Fruit fly (Drosophila melanogaster): Measurements from ENCODE around the gene CG7988.

DNA sequence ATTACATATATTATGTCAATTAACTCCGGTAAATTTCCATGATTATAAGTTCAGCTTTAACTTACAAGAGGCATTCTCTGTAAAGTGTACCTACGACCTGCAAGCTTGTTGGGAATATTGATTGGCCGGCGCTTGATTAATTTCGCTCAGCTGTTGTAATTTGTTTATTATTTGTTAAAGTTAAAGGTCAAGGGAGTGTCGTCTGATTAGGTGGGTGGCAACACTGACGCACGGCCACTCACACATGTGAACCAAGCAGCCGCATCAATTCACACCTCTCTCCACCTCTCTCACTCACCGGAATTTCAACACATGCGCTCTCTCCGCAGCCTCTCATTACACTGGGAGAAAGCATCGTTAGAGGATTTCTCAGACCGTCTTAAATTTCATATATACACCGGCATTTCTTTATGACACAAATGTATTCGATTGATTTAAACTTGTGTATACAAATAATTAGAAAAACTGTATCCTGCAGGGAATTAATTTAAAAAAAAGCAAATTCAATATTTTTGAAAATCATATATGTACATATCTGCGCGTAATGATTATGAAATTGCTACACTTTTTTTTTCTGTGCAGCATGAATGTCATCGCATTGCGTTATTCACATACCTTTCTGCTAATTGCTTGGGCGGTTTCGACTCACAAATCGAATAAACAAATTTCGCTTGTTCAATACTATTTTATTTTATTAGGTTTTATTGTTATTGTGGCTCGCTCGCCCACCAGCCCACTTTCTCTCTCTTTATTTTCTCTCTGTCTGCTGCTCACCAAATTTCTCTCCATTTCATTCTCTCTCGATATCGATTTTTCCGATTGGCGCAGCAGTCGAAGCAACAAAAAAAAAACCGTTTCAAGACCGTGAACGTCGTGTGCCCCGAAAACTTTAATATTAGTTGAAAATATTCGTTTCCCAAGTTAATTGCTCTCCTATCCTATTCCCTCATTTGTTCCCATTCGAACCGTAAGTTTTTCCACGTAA, 48.1 kb upstream of the CG7988 start:
- TF ChIP-seq psq (optimal IDR thresholded peaks at IDR 0.05) (no peak), pan (optimal IDR thresholded peaks at IDR 0.05) (no peak), Dll (optimal IDR thresholded peaks at IDR 0.05) (no peak)
